Worm (Caenorhabditis elegans) whole organism, L2 larva: ENCODE data around the gene K02E2.11.
A peak's percentile ranks its signal among the peaks of the same experiment; 100 is the strongest.

Experiments used
- elt-1 ChIP-seq: fragments of 150-350 bp; optimal IDR thresholded peaks from 2 replicates; lab custom pipeline; 2014; ENCODE audit warnings: missing biosample characterization, missing genetic modification characterization
- lin-11 ChIP-seq: fragments of 150-350 bp; sonication (generic microtip); optimal IDR thresholded peaks from 2 replicates; lab custom pipeline; 2014; ENCODE audit warnings: missing biosample characterization, missing genetic modification characterization, inconsistent platforms, mixed read lengths
- lin-13 ChIP-seq: fragments of 150-350 bp; optimal IDR thresholded peaks from 2 replicates; lab custom pipeline; 2014; ENCODE audit warnings: missing biosample characterization, missing genetic modification reagents, missing genetic modification characterization
- nhr-21 ChIP-seq: fragments of 150-350 bp; optimal IDR thresholded peaks from 2 replicates; lab custom pipeline; 2014; ENCODE audit warnings: missing biosample characterization, missing genetic modification characterization
- nhr-23 ChIP-seq: fragments of 150-350 bp; optimal IDR thresholded peaks from 2 replicates; lab custom pipeline; 2014; ENCODE audit warnings: missing biosample characterization, missing genetic modification reagents, missing genetic modification characterization
- unc-62 ChIP-seq: fragments of 150-350 bp; optimal IDR thresholded peaks from 2 replicates; lab custom pipeline; 2014; ENCODE audit warnings: missing biosample characterization, missing genetic modification reagents, missing genetic modification characterization
- ztf-11 ChIP-seq: sonication (generic microtip); optimal IDR thresholded peaks from 2 replicates; lab custom pipeline; 2017; ENCODE audit warnings: missing biosample characterization, missing genetic modification characterization
- ztf-4 ChIP-seq: fragments of 150-350 bp; optimal IDR thresholded peaks from 2 replicates; lab custom pipeline; 2014; ENCODE audit warnings: missing biosample characterization, missing genetic modification characterization

DNA sequence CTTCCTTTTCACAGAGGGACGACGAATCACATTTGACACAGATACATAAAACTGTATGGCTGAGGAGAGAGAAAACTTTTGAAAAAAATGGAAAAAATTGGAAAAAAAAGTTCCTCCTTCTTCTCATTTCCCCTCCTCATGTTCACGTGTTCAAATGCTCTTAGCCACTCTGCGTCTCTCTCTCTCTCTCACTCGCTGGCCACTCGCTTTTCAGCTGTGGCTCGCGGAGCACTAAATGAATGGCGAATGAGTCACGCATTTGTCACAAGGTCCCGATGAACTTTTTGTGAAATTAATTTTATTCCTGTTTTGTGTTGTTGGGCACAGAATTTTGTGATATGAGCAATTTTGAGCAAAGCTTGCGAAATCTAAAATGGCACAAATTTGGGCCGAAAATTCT is 34.7 kb downstream of the K02E2.11 start:
- TF ChIP-seq lin-11 (tag; lab: Kevin White, UChicago), result peak; percentile 44
- TF ChIP-seq nhr-23 (tag; lab: Kevin White, UChicago), result no peak
- TF ChIP-seq unc-62, result no peak
- TF ChIP-seq lin-13, result no peak
- TF ChIP-seq elt-1 (tag; lab: Kevin White, UChicago), result no peak
- TF ChIP-seq nhr-21, result no peak
- no peak for TF ChIP-seq ztf-11 (tag; lab: Kevin White, UChicago)
- no peak for TF ChIP-seq ztf-4 (tag; lab: Kevin White, UChicago)
